Worm (Caenorhabditis elegans) whole organism, L1 larva: ENCODE data around the gene fbxb-88.

Experiments
- F16B12.6 ChIP-seq: fragments of 150-350 bp; optimal IDR thresholded peaks from 2 replicates; lab custom pipeline; 2014; ENCODE audit warnings: missing biosample characterization, missing genetic modification characterization
- aha-1 ChIP-seq: fragments of 150-350 bp; optimal IDR thresholded peaks from 2 replicates; lab custom pipeline; 2014; ENCODE audit warnings: missing biosample characterization, missing genetic modification characterization
- alr-1 ChIP-seq: fragments of 200-800 bp; sonication (Bioruptor generic); optimal IDR thresholded peaks from 2 replicates; lab custom pipeline; 2018; ENCODE audit warnings: borderline replicate concordance, mild to moderate bottlenecking, missing genetic modification characterization, missing compliant biosample characterization
- blmp-1 ChIP-seq: fragments of 150-350 bp; optimal IDR thresholded peaks from 2 replicates; lab custom pipeline; 2014; ENCODE audit warnings: missing biosample characterization, missing genetic modification characterization
- ceh-8 ChIP-seq: fragments of 200-800 bp; sonication (Bioruptor generic); optimal IDR thresholded peaks from 2 replicates; lab custom pipeline; 2018; ENCODE audit warnings: mild to moderate bottlenecking, missing genetic modification characterization, moderate library complexity, missing compliant biosample characterization
- ceh-82 ChIP-seq, 3 experiments: fragments of 150-350 bp in 1 of 3; sonication (generic microtip) in 2 of 3; optimal IDR thresholded peaks; 2 replicates each; lab custom pipeline; 2014 to 2017; ENCODE audit warnings: missing biosample characterization in 3 of 3, missing genetic modification characterization in 3 of 3
- ces-1 ChIP-seq: fragments of 150-350 bp; optimal IDR thresholded peaks from 2 replicates; lab custom pipeline; 2014; ENCODE audit warnings: missing biosample characterization, missing genetic modification reagents, missing genetic modification characterization
- dsc-1 ChIP-seq: sonication (generic microtip); optimal IDR thresholded peaks from 2 replicates; lab custom pipeline; 2016; ENCODE audit warnings: mild to moderate bottlenecking, missing genetic modification characterization, missing compliant biosample characterization
- efl-1 ChIP-seq, 4 experiments: fragments of 150-350 bp; optimal IDR thresholded peaks in 3 of 4; peaks in 1 of 4; 1 replicate in 1 of 4; 2 replicates in 3 of 4; lab custom pipeline; 2014; ENCODE audit warnings: missing biosample characterization in 2 of 4, missing genetic modification characterization in 2 of 4, missing genetic modification reagents in 2 of 4
- egl-27 ChIP-seq, 2 experiments: fragments of 150-350 bp in 1 of 2; sonication (generic microtip); optimal IDR thresholded peaks; 3 replicates each; lab custom pipeline; 2017 to 2018; ENCODE audit warnings: missing biosample characterization in 2 of 2, missing genetic modification characterization in 2 of 2, missing genetic modification reagents in 2 of 2
- elt-2 ChIP-seq: sonication (generic microtip); optimal IDR thresholded peaks from 2 replicates; lab custom pipeline; 2016; ENCODE audit warnings: missing genetic modification characterization, mild to moderate bottlenecking, inconsistent platforms, missing compliant biosample characterization, missing genetic modification reagents
- elt-3 ChIP-seq, 6 experiments: fragments of 150-350 bp in 1 of 6; sonication (generic microtip); optimal IDR thresholded peaks; 2 replicates each; lab custom pipeline; 2017 to 2018; ENCODE audit warnings: missing biosample characterization in 6 of 6, missing genetic modification characterization in 6 of 6, inconsistent platforms in 1 of 6
- hlh-4 ChIP-seq: sonication (generic microtip); optimal IDR thresholded peaks from 2 replicates; lab custom pipeline; 2016; ENCODE audit warnings: mild to moderate bottlenecking, missing genetic modification characterization, missing compliant biosample characterization
- hpl-2 ChIP-seq: fragments of 150-350 bp; optimal IDR thresholded peaks from 2 replicates; lab custom pipeline; 2014; ENCODE audit warnings: missing biosample characterization, missing genetic modification reagents, missing genetic modification characterization
- jun-1 ChIP-seq: fragments of 150-350 bp; optimal IDR thresholded peaks from 2 replicates; lab custom pipeline; 2014; ENCODE audit warnings: missing biosample characterization, missing genetic modification reagents, missing genetic modification characterization
- lin-13 ChIP-seq: fragments of 150-350 bp; optimal IDR thresholded peaks from 2 replicates; lab custom pipeline; 2014; ENCODE audit warnings: missing biosample characterization, missing genetic modification reagents, missing genetic modification characterization
- lin-14 ChIP-seq: fragments of 200-800 bp; sonication (Bioruptor generic); optimal IDR thresholded peaks from 2 replicates; lab custom pipeline; 2018; ENCODE audit warnings: mild to moderate bottlenecking, missing genetic modification characterization, moderate library complexity, missing compliant biosample characterization
- lin-35 ChIP-seq, 2 experiments: fragments of 150-350 bp; optimal IDR thresholded peaks; 2 replicates each; lab custom pipeline; 2014; ENCODE audit warnings: missing biosample characterization in 2 of 2, missing genetic modification characterization in 2 of 2, missing genetic modification reagents in 2 of 2
- mdl-1 ChIP-seq, 2 experiments: fragments of 150-350 bp; optimal IDR thresholded peaks; 2 replicates each; lab custom pipeline; 2014 to 2017; ENCODE audit warnings: missing biosample characterization in 2 of 2, missing genetic modification characterization in 2 of 2, inconsistent platforms in 1 of 2
- mep-1 ChIP-seq: fragments of 150-350 bp; optimal IDR thresholded peaks from 2 replicates; lab custom pipeline; 2014; ENCODE audit warnings: missing biosample characterization, missing genetic modification characterization
- nhr-11 ChIP-seq: fragments of 150-350 bp; optimal IDR thresholded peaks from 2 replicates; lab custom pipeline; 2014; ENCODE audit warnings: missing biosample characterization, missing genetic modification characterization
- nhr-12 ChIP-seq: sonication (generic microtip); optimal IDR thresholded peaks from 2 replicates; lab custom pipeline; 2017; ENCODE audit warnings: missing biosample characterization, missing genetic modification characterization
- nhr-19 ChIP-seq: fragments of 200-800 bp; sonication (Bioruptor generic); conservative IDR thresholded peaks from 2 replicates; pipeline ENCODE4 v1.3.6; 2022; ENCODE audit warnings: missing genetic modification characterization, missing compliant biosample characterization
- nhr-20 ChIP-seq: sonication (generic microtip); optimal IDR thresholded peaks from 2 replicates; lab custom pipeline; 2016; ENCODE audit warnings: mild to moderate bottlenecking, missing genetic modification characterization, missing compliant biosample characterization
- nhr-237 ChIP-seq: fragments of 150-350 bp; optimal IDR thresholded peaks from 2 replicates; lab custom pipeline; 2014; ENCODE audit warnings: missing biosample characterization, missing genetic modification characterization
- nhr-47 ChIP-seq: sonication (generic microtip); optimal IDR thresholded peaks from 2 replicates; lab custom pipeline; 2016; ENCODE audit warnings: mild to moderate bottlenecking, missing genetic modification characterization, moderate library complexity, missing compliant biosample characterization
- nhr-71 ChIP-seq: sonication (generic microtip); optimal IDR thresholded peaks from 2 replicates; lab custom pipeline; 2016; ENCODE audit warnings: mild to moderate bottlenecking, missing genetic modification characterization, moderate library complexity, missing compliant biosample characterization
- nhr-76 ChIP-seq: sonication (generic microtip); optimal IDR thresholded peaks from 2 replicates; lab custom pipeline; 2017; ENCODE audit warnings: missing biosample characterization, missing genetic modification characterization
- nhr-90 ChIP-seq: sonication (generic microtip); optimal IDR thresholded peaks from 2 replicates; lab custom pipeline; 2016; ENCODE audit warnings: mild to moderate bottlenecking, missing genetic modification characterization, missing compliant biosample characterization; ENCODE audit not compliant: poor library complexity
- pag-3 ChIP-seq: sonication (generic microtip); optimal IDR thresholded peaks from 2 replicates; lab custom pipeline; 2017; ENCODE audit warnings: missing genetic modification characterization, mild to moderate bottlenecking, missing compliant biosample characterization, antibody characterized with exemption, borderline replicate concordance; ENCODE audit not compliant: insufficient read depth
- pax-3 ChIP-seq: fragments of 200-800 bp; sonication (Bioruptor generic); optimal IDR thresholded peaks from 2 replicates; lab custom pipeline; 2018; ENCODE audit warnings: mild to moderate bottlenecking, missing genetic modification characterization, moderate library complexity, missing compliant biosample characterization
- pqm-1 ChIP-seq: sonication (generic microtip); optimal IDR thresholded peaks from 3 replicates; lab custom pipeline; 2017; ENCODE audit warnings: missing biosample characterization, missing genetic modification characterization
- rnt-1 ChIP-seq: sonication (generic microtip); optimal IDR thresholded peaks from 2 replicates; lab custom pipeline; 2016; ENCODE audit warnings: mild to moderate bottlenecking, missing genetic modification characterization, moderate library complexity, missing compliant biosample characterization
- snu-23 ChIP-seq: sonication (generic microtip); optimal IDR thresholded peaks from 2 replicates; lab custom pipeline; 2016; ENCODE audit warnings: missing genetic modification characterization, missing compliant biosample characterization
- tlp-1 ChIP-seq: fragments of 150-350 bp; optimal IDR thresholded peaks from 2 replicates; lab custom pipeline; 2014; ENCODE audit warnings: missing biosample characterization, missing genetic modification characterization
- unc-130 ChIP-seq: fragments of 150-350 bp; optimal IDR thresholded peaks from 2 replicates; lab custom pipeline; 2017; ENCODE audit warnings: missing biosample characterization, missing genetic modification characterization, inconsistent platforms
- unc-86 ChIP-seq: sonication (generic microtip); optimal IDR thresholded peaks from 2 replicates; lab custom pipeline; 2016; ENCODE audit warnings: missing genetic modification characterization, missing compliant biosample characterization

Gene fbxb-88

DNA sequence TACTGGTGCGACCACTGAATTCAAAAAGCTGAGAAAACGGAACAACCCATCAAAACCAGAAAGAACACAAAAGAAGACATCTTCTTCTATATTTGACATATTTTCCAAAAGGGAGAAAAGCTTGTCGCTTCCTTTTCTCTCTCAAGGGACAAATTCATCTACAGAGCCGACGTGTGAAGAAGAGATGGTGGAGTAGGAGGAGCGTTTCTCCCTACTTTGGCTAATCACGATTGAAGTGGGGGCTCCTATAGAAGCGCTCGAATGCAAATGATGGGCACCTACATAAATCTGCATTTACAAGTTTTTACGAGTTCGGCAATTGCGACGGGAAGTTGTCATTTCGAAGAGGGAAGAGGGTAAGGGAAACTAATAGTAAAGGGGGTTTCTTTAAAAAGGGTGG is 21.4 kb downstream of the fbxb-88 start:
- TF ChIP-seq lin-13 (GFP tag; lab: Kevin White, UChicago): no peak
- TF ChIP-seq efl-1 (optimal IDR thresholded peaks at IDR 0.05; lab: Kevin White, UChicago): no peak
- TF ChIP-seq efl-1 (GFP tag; optimal IDR thresholded peaks at IDR 0.05 in 1 of 2; lab: Kevin White, UChicago): peak in 1 of 2 experiments; percentile 48

DNA sequence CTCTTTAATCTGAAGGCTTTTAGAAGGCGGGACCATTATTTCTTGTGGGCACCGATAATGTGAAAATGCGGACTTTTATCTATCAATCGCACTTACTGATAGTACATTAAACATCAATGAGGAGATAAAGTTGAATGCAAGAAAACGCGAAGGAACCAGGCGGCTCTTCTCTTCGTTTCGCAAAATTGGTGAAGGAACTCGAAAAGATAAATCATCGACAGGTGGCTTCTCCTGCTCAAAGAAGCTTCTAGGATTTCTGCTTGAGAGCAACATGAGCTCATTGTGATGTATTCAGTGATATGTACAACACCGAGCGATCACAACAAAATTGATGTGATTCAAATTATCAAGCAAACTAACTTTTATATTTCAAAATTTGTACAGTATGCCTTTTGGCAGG is 21.9 kb downstream of the fbxb-88 start:
- no peak for TF ChIP-seq F16B12.6 (tag; lab: Kevin White, UChicago)
- TF ChIP-seq lin-14 (GFP tag; lab: Kevin White, UChicago): peak; percentile 43
- TF ChIP-seq unc-130 (tag; lab: Kevin White, UChicago): peak; percentile 24
- TF ChIP-seq rnt-1 (tag; lab: Kevin White, UChicago): peak; percentile 51
- no peak for TF ChIP-seq nhr-12 (tag; lab: Kevin White, UChicago)
- TF ChIP-seq nhr-71 (tag; lab: Kevin White, UChicago): peak; percentile 58
- peak; percentile 30 for TF ChIP-seq snu-23 (GFP tag; lab: Kevin White, UChicago)
- TF ChIP-seq nhr-19 (GFP tag; lab: Robert Waterston, UW): peak; percentile 26

DNA sequence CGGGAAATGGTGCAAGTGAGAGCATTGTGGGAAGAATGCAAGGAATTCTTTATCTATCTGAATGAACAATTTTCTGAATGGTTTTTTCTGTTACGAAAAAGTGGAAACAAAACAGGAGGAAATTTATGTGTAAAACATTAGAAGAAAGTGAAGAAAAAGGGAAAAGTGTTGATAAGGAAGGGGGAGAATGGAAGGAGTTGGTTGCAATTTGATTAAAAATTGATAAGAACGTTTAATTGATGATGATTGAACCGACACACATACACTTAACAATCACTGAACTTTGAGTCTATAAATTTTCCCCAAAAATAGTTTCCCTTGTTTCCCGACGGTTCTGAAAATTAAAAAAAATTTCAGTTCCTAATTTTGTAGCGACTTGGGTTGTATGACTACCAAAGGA is 24.8 kb downstream of the fbxb-88 start:
- TF ChIP-seq pqm-1 (tag; lab: Kevin White, UChicago) (peak; percentile 6), elt-2 (tag; lab: Kevin White, UChicago) (peak; percentile 88), lin-13 (GFP tag; lab: Kevin White, UChicago) (no peak), lin-14 (GFP tag; lab: Kevin White, UChicago) (peak; percentile 0), efl-1 (optimal IDR thresholded peaks at IDR 0.05; lab: Kevin White, UChicago) (no peak), efl-1 (GFP tag; optimal IDR thresholded peaks at IDR 0.05 in 1 of 2; lab: Kevin White, UChicago) (peak in 1 of 2 experiments; percentile 38), blmp-1 (tag; lab: Kevin White, UChicago) (peak; percentile 30), nhr-12 (tag; lab: Kevin White, UChicago) (no peak)

DNA sequence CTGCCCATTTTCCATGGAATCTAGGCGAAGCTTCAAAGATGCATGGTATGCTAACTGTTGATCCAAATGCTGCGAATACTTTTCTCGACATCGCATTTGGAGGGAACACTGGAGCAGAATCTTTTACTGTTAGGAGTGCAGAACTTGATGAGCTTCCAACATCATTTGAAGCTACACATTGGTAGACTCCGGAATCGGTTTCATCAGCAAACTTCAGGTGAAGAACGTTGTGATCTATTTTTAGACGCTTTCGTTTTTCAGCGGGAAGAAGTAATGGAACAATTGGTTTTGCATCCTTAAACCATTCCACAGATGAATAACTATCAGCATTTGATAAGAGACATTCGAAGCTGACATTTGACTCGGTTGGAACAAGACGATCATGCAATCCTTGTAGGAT is 27.2 kb downstream of the fbxb-88 start:
- no peak for TF ChIP-seq ces-1 (GFP tag; lab: Kevin White, UChicago)

DNA sequence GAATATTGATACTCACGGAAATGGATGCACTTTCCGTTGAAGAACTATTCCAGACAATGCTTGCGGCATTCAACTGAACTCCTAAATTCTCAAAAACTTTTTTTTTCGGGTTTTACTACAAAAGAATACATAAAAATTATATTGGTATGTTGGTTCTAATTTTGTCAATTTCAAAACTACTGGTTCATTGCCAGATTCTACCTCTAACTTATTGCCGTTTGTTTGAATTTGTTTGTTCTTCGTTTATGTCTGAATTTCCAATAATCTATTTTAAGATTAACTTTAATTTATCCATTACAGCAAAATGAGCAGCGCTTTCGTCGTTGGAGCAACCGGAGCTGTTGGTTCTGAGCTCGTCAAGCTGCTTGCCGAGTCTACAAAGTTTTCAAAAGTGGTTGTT is 30.6 kb downstream of the fbxb-88 start, which contains the start of gene C33F10.14:
Gene C33F10.14 (plus strand): TSS at position 301 of the 400 bp plus-strand sequence.
- TF ChIP-seq nhr-11 (tag; lab: Kevin White, UChicago): no peak
- TF ChIP-seq ces-1 (GFP tag; lab: Kevin White, UChicago): no peak
- TF ChIP-seq aha-1 (tag; lab: Kevin White, UChicago): no peak
- TF ChIP-seq nhr-237 (tag; lab: Kevin White, UChicago): no peak
- TF ChIP-seq hlh-4 (tag; lab: Kevin White, UChicago): no peak
- no peak for TF ChIP-seq mep-1
- no peak for TF ChIP-seq lin-35 (GFP tag; optimal IDR thresholded peaks at IDR 0.05; lab: Kevin White, UChicago)
- TF ChIP-seq dsc-1 (tag; lab: Kevin White, UChicago): no peak
- no peak for TF ChIP-seq nhr-20 (tag; lab: Kevin White, UChicago)
- TF ChIP-seq pqm-1 (tag; lab: Kevin White, UChicago): no peak
- no peak for TF ChIP-seq jun-1
- no peak for TF ChIP-seq alr-1 (tag; lab: Kevin White, UChicago)
- no peak for TF ChIP-seq pax-3 (tag; lab: Kevin White, UChicago)
- TF ChIP-seq ceh-82 (tag; optimal IDR thresholded peaks at IDR 0.05; lab: Kevin White, UChicago): no peak

DNA sequence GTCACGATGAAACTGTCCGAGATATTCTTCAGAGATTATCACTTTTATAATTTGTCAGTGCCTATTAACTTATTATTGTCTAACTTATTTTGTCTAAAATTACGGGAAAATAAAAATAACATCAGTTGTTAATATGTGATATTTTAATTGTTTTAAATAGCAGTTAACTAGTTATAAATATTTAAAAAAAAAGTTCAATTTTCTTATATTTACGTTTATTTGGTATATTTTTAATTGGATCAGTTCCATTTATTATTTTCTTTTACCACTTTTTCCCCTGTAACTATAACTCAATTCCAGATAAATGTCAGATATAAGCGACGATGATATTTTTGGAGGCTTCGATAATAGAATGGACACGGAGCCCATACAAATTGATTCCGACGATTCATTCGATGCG is 32.2 kb downstream of the fbxb-88 start, which contains the start of gene C33F10.4:
Gene C33F10.4 (plus strand): TSS at position 301 of the 400 bp plus-strand sequence.
- TF ChIP-seq egl-27 (tag; optimal IDR thresholded peaks at IDR 0.05; lab: Kevin White, UChicago) (no peak), nhr-47 (tag; lab: Kevin White, UChicago) (no peak), nhr-12 (tag; lab: Kevin White, UChicago) (no peak), hpl-2 (no peak), snu-23 (GFP tag; lab: Kevin White, UChicago) (no peak), unc-86 (no peak), unc-130 (tag; lab: Kevin White, UChicago) (no peak), mdl-1 (tag; optimal IDR thresholded peaks at IDR 0.05; lab: Kevin White, UChicago) (no peak), tlp-1 (no peak), elt-3 (tag; optimal IDR thresholded peaks at IDR 0.05; lab: Kevin White, UChicago) (no peak), ceh-8 (GFP tag; lab: Kevin White, UChicago) (no peak), pag-3 (tag; lab: Kevin White, UChicago) (no peak), nhr-76 (tag; lab: Kevin White, UChicago) (no peak), ceh-82 (tag; optimal IDR thresholded peaks at IDR 0.05; lab: Kevin White, UChicago) (no peak), nhr-90 (tag; lab: Kevin White, UChicago) (no peak)
